Worm (Caenorhabditis elegans) whole organism, late embryonic: ENCODE data around the gene C34H4.2.

ENCODE experiments used
- C08G9.2 ChIP-seq: sonication (generic microtip); optimal IDR thresholded peaks from 2 replicates; lab custom pipeline; 2016; ENCODE audit warnings: mild to moderate bottlenecking, missing genetic modification characterization, moderate library complexity, missing compliant biosample characterization
- F13H6.1 ChIP-seq: sonication (generic microtip); optimal IDR thresholded peaks from 2 replicates; lab custom pipeline; 2016; ENCODE audit warnings: missing genetic modification characterization, missing compliant biosample characterization
- K09A11.1 ChIP-seq: sonication (generic microtip); optimal IDR thresholded peaks from 2 replicates; lab custom pipeline; 2017; ENCODE audit warnings: antibody characterized with exemption, mild to moderate bottlenecking, missing genetic modification characterization, missing compliant biosample characterization; ENCODE audit not compliant: insufficient read depth
- ahr-1 ChIP-seq: sonication (generic microtip); optimal IDR thresholded peaks from 2 replicates; lab custom pipeline; 2016; ENCODE audit warnings: missing genetic modification characterization, missing compliant biosample characterization
- ama-1 ChIP-seq: fragments of 150-350 bp; optimal IDR thresholded peaks from 2 replicates; lab custom pipeline; 2014
- ceh-14 ChIP-seq: sonication (generic microtip); optimal IDR thresholded peaks from 2 replicates; lab custom pipeline; 2016; ENCODE audit warnings: missing genotype, missing genetic modification characterization, missing compliant biosample characterization
- ceh-19 ChIP-seq: fragments of 200-800 bp; sonication (Bioruptor generic); optimal IDR thresholded peaks from 2 replicates; lab custom pipeline; 2018; ENCODE audit warnings: mild to moderate bottlenecking, missing genetic modification characterization, missing compliant biosample characterization
- ceh-24 ChIP-seq: sonication (generic microtip); optimal IDR thresholded peaks from 2 replicates; lab custom pipeline; 2016; ENCODE audit warnings: mild to moderate bottlenecking, missing genetic modification characterization, missing compliant biosample characterization
- ceh-30 ChIP-seq: fragments of 150-350 bp; optimal IDR thresholded peaks from 2 replicates; lab custom pipeline; 2014; ENCODE audit warnings: missing biosample characterization, missing genetic modification characterization
- ceh-34 ChIP-seq: sonication (generic microtip); optimal IDR thresholded peaks from 2 replicates; lab custom pipeline; 2016; ENCODE audit warnings: mild to moderate bottlenecking, missing genetic modification characterization, missing compliant biosample characterization
- ceh-45 ChIP-seq: fragments of 200-800 bp; sonication (Bioruptor generic); IDR thresholded peaks from 2 replicates; pipeline ENCODE4 v1.3.6; 2022; ENCODE audit warnings: missing genetic modification reagents, missing genetic modification characterization, missing compliant biosample characterization
- ceh-48 ChIP-seq: sonication (generic microtip); optimal IDR thresholded peaks from 2 replicates; lab custom pipeline; 2016; ENCODE audit warnings: missing genetic modification characterization, inconsistent platforms, missing compliant biosample characterization
- ceh-9 ChIP-seq: sonication (generic microtip); optimal IDR thresholded peaks from 2 replicates; lab custom pipeline; 2016; ENCODE audit warnings: mild to moderate bottlenecking, missing genetic modification characterization, inconsistent platforms, missing compliant biosample characterization
- che-1 ChIP-seq: sonication (generic microtip); optimal IDR thresholded peaks from 2 replicates; lab custom pipeline; 2016; ENCODE audit warnings: mild to moderate bottlenecking, missing genetic modification characterization, missing compliant biosample characterization
- dmd-4 ChIP-seq: sonication (generic microtip); optimal IDR thresholded peaks from 2 replicates; lab custom pipeline; 2016; ENCODE audit warnings: borderline replicate concordance, missing genetic modification characterization, missing compliant biosample characterization
- elt-2 ChIP-seq: sonication (generic microtip); optimal IDR thresholded peaks from 2 replicates; lab custom pipeline; 2016; ENCODE audit warnings: missing genetic modification reagents, missing genetic modification characterization, missing compliant biosample characterization
- ets-4 ChIP-seq: sonication (generic microtip); optimal IDR thresholded peaks from 2 replicates; lab custom pipeline; 2016; ENCODE audit warnings: missing genetic modification characterization, missing compliant biosample characterization
- eyg-1 ChIP-seq: sonication (generic microtip); optimal IDR thresholded peaks from 2 replicates; lab custom pipeline; 2016; ENCODE audit warnings: missing genotype, missing genetic modification characterization, missing compliant biosample characterization
- fax-1 ChIP-seq: sonication (generic microtip); optimal IDR thresholded peaks from 2 replicates; lab custom pipeline; 2016; ENCODE audit warnings: missing genotype, missing genetic modification characterization, missing compliant biosample characterization
- fkh-10 ChIP-seq: fragments of 150-350 bp; optimal IDR thresholded peaks from 2 replicates; lab custom pipeline; 2014; ENCODE audit warnings: missing biosample characterization, missing genetic modification reagents, missing genetic modification characterization
- fkh-6 ChIP-seq: sonication (generic microtip); optimal IDR thresholded peaks from 2 replicates; lab custom pipeline; 2016; ENCODE audit warnings: missing genetic modification characterization, missing compliant biosample characterization
- hlh-13 ChIP-seq: fragments of 200-800 bp; sonication (Bioruptor generic); optimal IDR thresholded peaks from 2 replicates; lab custom pipeline; 2018; ENCODE audit warnings: mild to moderate bottlenecking, missing genetic modification characterization, missing compliant biosample characterization
- hlh-30 ChIP-seq: sonication (generic microtip); optimal IDR thresholded peaks from 2 replicates; lab custom pipeline; 2017; ENCODE audit warnings: antibody characterized with exemption, missing genetic modification characterization, missing compliant biosample characterization; ENCODE audit not compliant: insufficient read depth
- hlh-6 ChIP-seq: sonication (generic microtip); optimal IDR thresholded peaks from 2 replicates; lab custom pipeline; 2016; ENCODE audit warnings: missing genotype, missing genetic modification characterization, missing compliant biosample characterization
- lin-11 ChIP-seq: fragments of 200-800 bp; sonication (Bioruptor generic); optimal IDR thresholded peaks from 2 replicates; lab custom pipeline; 2018; ENCODE audit warnings: mild to moderate bottlenecking, missing genetic modification characterization, missing compliant biosample characterization
- madf-2 ChIP-seq: sonication (generic microtip); optimal IDR thresholded peaks from 2 replicates; lab custom pipeline; 2017; ENCODE audit warnings: missing genetic modification characterization, missing compliant biosample characterization
- nfya-1 ChIP-seq: sonication (generic microtip); optimal IDR thresholded peaks from 2 replicates; lab custom pipeline; 2017; ENCODE audit warnings: missing genetic modification characterization, mild to moderate bottlenecking, missing compliant biosample characterization, antibody characterized with exemption, moderate library complexity
- nhr-11 ChIP-seq: fragments of 150-350 bp; optimal IDR thresholded peaks from 2 replicates; lab custom pipeline; 2014; ENCODE audit warnings: missing biosample characterization, missing genetic modification characterization
- nhr-232 ChIP-seq: sonication (generic microtip); optimal IDR thresholded peaks from 2 replicates; lab custom pipeline; 2016; ENCODE audit warnings: missing genetic modification characterization, missing compliant biosample characterization
- npax-4 ChIP-seq: sonication (generic microtip); optimal IDR thresholded peaks from 2 replicates; lab custom pipeline; 2016; ENCODE audit warnings: missing genetic modification characterization, missing compliant biosample characterization
- pat-9 ChIP-seq: fragments of 200-800 bp; sonication (Bioruptor generic); optimal IDR thresholded peaks from 2 replicates; lab custom pipeline; 2018; ENCODE audit warnings: mild to moderate bottlenecking, missing genetic modification characterization, moderate library complexity, missing compliant biosample characterization
- pax-1 ChIP-seq: fragments of 150-350 bp; optimal IDR thresholded peaks from 2 replicates; lab custom pipeline; 2014; ENCODE audit warnings: missing biosample characterization, missing genetic modification characterization
- pha-2 ChIP-seq: sonication (generic microtip); optimal IDR thresholded peaks from 2 replicates; lab custom pipeline; 2017; ENCODE audit warnings: mild to moderate bottlenecking, missing genetic modification characterization, missing compliant biosample characterization
- pha-4 ChIP-seq: fragments of 150-350 bp; optimal IDR thresholded peaks from 2 replicates; lab custom pipeline; 2018; ENCODE audit warnings: missing biosample characterization, missing genetic modification reagents, missing genetic modification characterization
- pros-1 ChIP-seq: fragments of 150-350 bp; optimal IDR thresholded peaks from 2 replicates; lab custom pipeline; 2014; ENCODE audit warnings: missing biosample characterization, missing genetic modification reagents, missing genetic modification characterization
- ref-2 ChIP-seq: sonication (generic microtip); optimal IDR thresholded peaks from 2 replicates; lab custom pipeline; 2016; ENCODE audit warnings: missing genetic modification characterization, missing compliant biosample characterization
- sdc-2 ChIP-seq: sonication (generic microtip); optimal IDR thresholded peaks from 2 replicates; lab custom pipeline; 2016; ENCODE audit warnings: missing genotype, missing genetic modification characterization, missing compliant biosample characterization
- syd-9 ChIP-seq: sonication (generic microtip); optimal IDR thresholded peaks from 2 replicates; lab custom pipeline; 2016; ENCODE audit warnings: mild to moderate bottlenecking, missing genetic modification characterization, moderate library complexity, missing compliant biosample characterization
- tbx-2 ChIP-seq: sonication (generic microtip); optimal IDR thresholded peaks from 2 replicates; lab custom pipeline; 2016; ENCODE audit warnings: missing genetic modification characterization, missing compliant biosample characterization
- tbx-7 ChIP-seq: sonication (generic microtip); optimal IDR thresholded peaks from 2 replicates; lab custom pipeline; 2016; ENCODE audit warnings: missing genotype, missing genetic modification characterization, missing compliant biosample characterization
- ttx-3 ChIP-seq: sonication (generic microtip); optimal IDR thresholded peaks from 2 replicates; lab custom pipeline; 2016; ENCODE audit warnings: missing genetic modification reagents, missing genetic modification characterization, missing compliant biosample characterization
- unc-42 ChIP-seq: sonication (generic microtip); optimal IDR thresholded peaks from 2 replicates; lab custom pipeline; 2016; ENCODE audit warnings: missing genotype, missing genetic modification characterization, missing compliant biosample characterization
- unc-86 ChIP-seq: sonication (generic microtip); optimal IDR thresholded peaks from 2 replicates; lab custom pipeline; 2016; ENCODE audit warnings: missing genetic modification characterization, missing compliant biosample characterization
- ztf-16 ChIP-seq: sonication (generic microtip); optimal IDR thresholded peaks from 2 replicates; lab custom pipeline; 2017; ENCODE audit warnings: missing genetic modification characterization, missing compliant biosample characterization

C34H4.2 gene

ce11 chrIV:1595802-1596201 is 42.2 kb downstream of the C34H4.2 start, which contains the start of gene npp-8 (continued):
- peak; percentile 89 for TF ChIP-seq ceh-34
- no peak for TF ChIP-seq pros-1 (tag; lab: Kevin White, UChicago)
- peak; percentile 27 for TF ChIP-seq ceh-24 (tag; lab: Kevin White, UChicago)
- TF ChIP-seq ets-4 (tag; lab: Kevin White, UChicago), result peak; percentile 72
- no peak for TF ChIP-seq eyg-1 (tag; lab: Kevin White, UChicago)
- peak; percentile 82 for TF ChIP-seq fkh-6 (tag; lab: Kevin White, UChicago)
- TF ChIP-seq madf-2 (tag; lab: Kevin White, UChicago), result peak; percentile 58
- TF ChIP-seq syd-9 (tag; lab: Kevin White, UChicago), result peak; percentile 86
- TF ChIP-seq ceh-19, result peak; percentile 88
- TF ChIP-seq tbx-7 (tag; lab: Kevin White, UChicago), result peak; percentile 51
- TF ChIP-seq hlh-13 (GFP tag; lab: Kevin White, UChicago), result peak; percentile 55
- peak; percentile 75 for TF ChIP-seq ahr-1
- peak; percentile 79 for TF ChIP-seq hlh-30 (tag; lab: Kevin White, UChicago)
- TF ChIP-seq unc-42 (tag; lab: Kevin White, UChicago), result peak; percentile 61
- TF ChIP-seq hlh-6, result peak; percentile 87
- TF ChIP-seq unc-86 (tag; lab: Kevin White, UChicago), result peak; percentile 81
- peak; percentile 93 for TF ChIP-seq ref-2 (tag; lab: Kevin White, UChicago)
- peak; percentile 86 for TF ChIP-seq C08G9.2
- TF ChIP-seq elt-2, result peak; percentile 92
- TF ChIP-seq ztf-16, result peak; percentile 87
- peak; percentile 50 for TF ChIP-seq ceh-48 (tag; lab: Kevin White, UChicago)
- peak; percentile 81 for TF ChIP-seq ttx-3 (tag; lab: Kevin White, UChicago)
- TF ChIP-seq ceh-45, result no peak

- TF ChIP-seq ceh-30 (no peak), nfya-1 (tag; lab: Kevin White, UChicago) (no peak), pha-4 (tag; lab: Kevin White, UChicago) (no peak), sdc-2 (tag; lab: Kevin White, UChicago) (no peak), syd-9 (tag; lab: Kevin White, UChicago) (no peak), eyg-1 (tag; lab: Kevin White, UChicago) (no peak), pros-1 (tag; lab: Kevin White, UChicago) (no peak), madf-2 (tag; lab: Kevin White, UChicago) (no peak), fkh-10 (GFP tag; lab: Kevin White, UChicago) (no peak), F13H6.1 (tag; lab: Kevin White, UChicago) (no peak), nhr-232 (tag; lab: Kevin White, UChicago) (no peak), tbx-7 (tag; lab: Kevin White, UChicago) (no peak), pat-9 (no peak), ets-4 (tag; lab: Kevin White, UChicago) (no peak)
Observed at ce11 chrIV:1597018-1597417, 43.5 kb downstream of the C34H4.2 start, which contains the start of gene ced-2. TSS of gene ced-2 (plus strand) at chrIV:1597318.

- TF ChIP-seq K09A11.1 (tag; lab: Kevin White, UChicago), result no peak
- TF ChIP-seq ceh-14 (tag; lab: Kevin White, UChicago), result no peak
- TF ChIP-seq, all 69 proteins: peak for 0
Observed at ce11 chrIV:1600784-1601183, 47.2 kb downstream of the C34H4.2 start.

- TF ChIP-seq unc-42 (tag; lab: Kevin White, UChicago) (no peak), ahr-1 (no peak), che-1 (no peak), ceh-9 (tag; lab: Kevin White, UChicago) (no peak), ceh-34 (no peak), fax-1 (no peak), ama-1 (lab: Kevin White, UChicago) (no peak), pax-1 (no peak), eyg-1 (tag; lab: Kevin White, UChicago) (no peak), dmd-4 (tag; lab: Kevin White, UChicago) (no peak), nhr-11 (tag; lab: Kevin White, UChicago) (no peak), lin-11 (no peak), tbx-2 (tag; lab: Kevin White, UChicago) (no peak), ttx-3 (tag; lab: Kevin White, UChicago) (no peak), F13H6.1 (tag; lab: Kevin White, UChicago) (no peak), npax-4 (tag; lab: Kevin White, UChicago) (no peak), pha-2 (tag; lab: Kevin White, UChicago) (no peak)
- TF ChIP-seq, all 69 proteins: peak for 0
Observed at ce11 chrIV:1601357-1601756, 47.8 kb downstream of the C34H4.2 start, which contains the start of gene set-23. TSS of gene set-23 (plus strand) at chrIV:1601657.
